Fruit fly (Drosophila melanogaster): ENCODE measurements around the gene CG13045.

Gene CG13045

dm6 chr3L:16285346-16285911 lies 5.3 kb downstream of the CG13045 start, which contains the start of gene CG13047:
TSS of gene CG13047 (minus strand) at chr3L:16285396.
- peak; percentile 11 for TF ChIP-seq CG2712 (tag; optimal IDR thresholded peaks at IDR 0.05)
- peak; percentile 36 for TF ChIP-seq CG2678 (tag; optimal IDR thresholded peaks at IDR 0.05)
- TF ChIP-seq Sox102F (GFP tag; optimal IDR thresholded peaks at IDR 0.05), result peak; percentile 36
- peak; percentile 25 for TF ChIP-seq CG7839 (tag; optimal IDR thresholded peaks at IDR 0.05)
- TF ChIP-seq CG13424 (tag; optimal IDR thresholded peaks at IDR 0.05), result peak; percentile 24
- no peak for TF ChIP-seq unc-4 (GFP tag; IDR thresholded peaks at IDR 0.05; ENCODE audit: partially characterized antibody)
- TF ChIP-seq CG4360 (GFP tag; IDR thresholded peaks at IDR 0.05), result no peak
- peak in 1 of 2 experiments; percentile 54 for TF ChIP-seq Hr51 (GFP tag; optimal IDR thresholded peaks at IDR 0.05)
- TF ChIP-seq Elba2 (GFP tag; optimal IDR thresholded peaks at IDR 0.05), result no peak
- peak; percentile 15 for TF ChIP-seq Oli (tag; optimal IDR thresholded peaks at IDR 0.05)
- TF ChIP-seq dmrt99B (tag; optimal IDR thresholded peaks at IDR 0.05), result peak; percentile 44
- TF ChIP-seq CG17359 (tag; optimal IDR thresholded peaks at IDR 0.05), result peak; percentile 5
- no peak for TF ChIP-seq sqz (GFP tag; optimal IDR thresholded peaks at IDR 0.05)
- TF ChIP-seq GATAe (GFP tag; conservative IDR thresholded peaks at IDR 0.05), result no peak
- TF ChIP-seq unpg (GFP tag; optimal IDR thresholded peaks at IDR 0.05), result peak; percentile 2
- 0 out of 3 replicates have a peak, but pooled peaks have one; percentile 21 for TF ChIP-seq tgo (GFP tag; IDR thresholded peaks at IDR 0.05)
- TF ChIP-seq gem (tag; optimal IDR thresholded peaks at IDR 0.05), result peak; percentile 29
- TF ChIP-seq CG15269 (tag; optimal IDR thresholded peaks at IDR 0.05), result peak; percentile 28
- peak; percentile 55 for TF ChIP-seq CG11504 (tag; optimal IDR thresholded peaks at IDR 0.05)
- no peak for TF ChIP-seq CG8765 (GFP tag; IDR thresholded peaks at IDR 0.05)
- no peak for TF ChIP-seq pita (GFP tag; optimal IDR thresholded peaks at IDR 0.05)
- peak; percentile 7 for TF ChIP-seq Blimp-1 (GFP tag; optimal IDR thresholded peaks at IDR 0.05)
- no peak for TF ChIP-seq CG11093 (GFP tag; IDR thresholded peaks at IDR 0.05)
- 0 out of 3 replicates have a peak, but pooled peaks have one; percentile 11 for TF ChIP-seq row (GFP tag; IDR thresholded peaks at IDR 0.05)
- TF ChIP-seq chinmo (GFP tag; IDR thresholded peaks at IDR 0.05; ENCODE audit: partially characterized antibody), result 0 out of 4 replicates have a peak, but pooled peaks have one; percentile 24
- TF ChIP-seq phol (tag; optimal IDR thresholded peaks at IDR 0.05), result peak; percentile 22
- peak; percentile 9 for TF ChIP-seq nmo (GFP tag; optimal IDR thresholded peaks at IDR 0.05)

dm6 chr3L:16283821-16284220 lies 6.9 kb downstream of the CG13045 start, which contains the start of gene CG13048:
TSS of gene CG13048 (minus strand) at chr3L:16283921.
- TF ChIP-seq Pdp1 (GFP tag; optimal IDR thresholded peaks at IDR 0.05), result peak in 1 of 2 experiments; percentile 85
- TF ChIP-seq Eip74EF (GFP tag; optimal IDR thresholded peaks at IDR 0.05), result no peak
- TF ChIP-seq oc (tag; optimal IDR thresholded peaks at IDR 0.05), result peak; percentile 31

dm6 chr3L:16281880-16282556 lies 8.7 kb downstream of the CG13045 start, which contains the start of gene CG13049:
TSS of gene CG13049 (minus strand) at chr3L:16281930.
- no peak for TF ChIP-seq pan (optimal IDR thresholded peaks at IDR 0.05)
- TF ChIP-seq pan (GFP tag; optimal IDR thresholded peaks at IDR 0.05 in 1 of 2, IDR thresholded peaks at IDR 0.05 in 1 of 2), result peak in 1 of 2 experiments; percentile 12
- TF ChIP-seq sd (tag; optimal IDR thresholded peaks at IDR 0.05), result peak; percentile 3
- peak; percentile 52; the same call in 1 of the 2 replicates for TF ChIP-seq vvl (GFP tag; IDR thresholded peaks at IDR 0.05)
- no peak for TF ChIP-seq CG17568 (GFP tag; optimal IDR thresholded peaks at IDR 0.05)

Measured in whole organism, embryonic.